Fruit fly (Drosophila melanogaster) whole organism, pupa: ENCODE measurements around the gene CG12581.

Experiments used
- CG12605 ChIP-seq: fragments of 200-800 bp; sonication (Bioruptor generic); IDR thresholded peaks from 2 replicates; pipeline ENCODE4 v1.3.6; 2022; ENCODE audit warnings: missing biosample characterization, missing genetic modification characterization
- CG13204 ChIP-seq: fragments of 200-800 bp; sonication (Bioruptor generic); optimal IDR thresholded peaks from 2 replicates; lab custom pipeline; 2018; ENCODE audit warnings: missing biosample characterization, mild to moderate bottlenecking, missing genetic modification characterization, moderate library complexity
- CG14655 ChIP-seq: fragments of 200-800 bp; sonication (Bioruptor generic); optimal IDR thresholded peaks from 3 replicates; lab custom pipeline; 2017; ENCODE audit warnings: mild to moderate bottlenecking, missing biosample characterization, missing genetic modification reagents, missing genetic modification characterization
- CG15710 ChIP-seq: fragments of 200-800 bp; sonication (Bioruptor generic); optimal IDR thresholded peaks from 2 replicates; lab custom pipeline; 2018; ENCODE audit warnings: missing biosample characterization, mild to moderate bottlenecking, missing genetic modification characterization, moderate library complexity
- CG34367 ChIP-seq: fragments of 200-800 bp; sonication (Bioruptor generic); optimal IDR thresholded peaks from 2 replicates; lab custom pipeline; 2018; ENCODE audit warnings: missing biosample characterization, mild to moderate bottlenecking, missing genetic modification characterization
- CG8301 ChIP-seq: fragments of 200-800 bp; sonication (Bioruptor generic); optimal IDR thresholded peaks from 2 replicates; lab custom pipeline; 2018; ENCODE audit warnings: missing biosample characterization, mild to moderate bottlenecking, missing genetic modification characterization
- CG9948 ChIP-seq: fragments of 200-800 bp; sonication (Bioruptor generic); optimal IDR thresholded peaks from 2 replicates; lab custom pipeline; 2018; ENCODE audit warnings: missing biosample characterization, mild to moderate bottlenecking, missing genetic modification characterization, moderate library complexity
- Ets98B ChIP-seq: fragments of 200-800 bp; sonication (Bioruptor generic); IDR thresholded peaks from 2 replicates; pipeline ENCODE4 v1.3.6; 2022; ENCODE audit warnings: missing biosample characterization, missing genetic modification characterization
- fd96Ca ChIP-seq: fragments of 200-800 bp; sonication (Bioruptor generic); IDR thresholded peaks from 3 replicates; pipeline ENCODE4 v1.3.6; 2022; ENCODE audit warnings: missing biosample characterization, missing genetic modification characterization
- rn ChIP-seq: fragments of 200-800 bp; sonication (Bioruptor generic); IDR thresholded peaks from 2 replicates; pipeline ENCODE4 v1.3.6; 2022; ENCODE audit warnings: missing biosample characterization, missing genetic modification characterization

DNA sequence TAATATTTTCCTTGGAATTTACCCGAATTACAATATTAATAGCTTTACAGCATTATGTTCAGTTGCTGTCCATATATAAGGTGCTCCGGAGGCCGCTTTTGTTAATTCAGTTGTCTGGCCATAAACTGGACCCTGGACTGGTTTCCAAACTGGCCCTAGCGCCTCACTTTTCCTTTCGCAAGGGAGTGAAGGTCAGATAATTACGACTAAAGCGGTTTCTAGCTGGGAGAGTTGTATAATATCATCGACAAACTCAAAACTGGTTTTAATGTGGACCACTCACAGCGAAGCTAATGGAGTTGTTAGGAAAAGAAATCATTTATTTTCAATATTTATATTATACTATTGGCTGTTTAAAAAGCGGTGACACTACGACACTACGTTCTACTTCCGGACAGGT lies 46.9 kb upstream of the CG12581 start:
- TF ChIP-seq CG34367 (tag; lab: Kevin White, UChicago) = no peak
- TF ChIP-seq rn = no peak
- no peak for TF ChIP-seq CG14655 (GFP tag; lab: Kevin White, UChicago)
- no peak for TF ChIP-seq CG15710 (tag; lab: Kevin White, UChicago)
- TF ChIP-seq CG12605 (GFP tag; lab: Robert Waterston, UW) = no peak
- TF ChIP-seq Ets98B = no peak
- no peak for TF ChIP-seq fd96Ca (GFP tag; lab: Robert Waterston, UW)
- TF ChIP-seq CG13204 (GFP tag; lab: Kevin White, UChicago) = no peak
- no peak for TF ChIP-seq CG9948 (tag; lab: Kevin White, UChicago)
- no peak for TF ChIP-seq CG8301
